Worm (Caenorhabditis elegans) whole organism, L2 larva: Measurements from ENCODE around the gene F32D1.3.

ENCODE experiments used
- egl-27 ChIP-seq: sonication (generic microtip); optimal IDR thresholded peaks from 3 replicates; lab custom pipeline; 2017; ENCODE audit warnings: missing biosample characterization, missing genetic modification reagents, missing genetic modification characterization
- nhr-6 ChIP-seq: fragments of 150-350 bp; optimal IDR thresholded peaks from 2 replicates; lab custom pipeline; 2014; ENCODE audit warnings: missing biosample characterization, missing genetic modification characterization
- skn-1 ChIP-seq: sonication (generic microtip); optimal IDR thresholded peaks from 2 replicates; lab custom pipeline; 2017; ENCODE audit warnings: missing biosample characterization, missing genetic modification characterization
- unc-62 ChIP-seq: fragments of 150-350 bp; optimal IDR thresholded peaks from 2 replicates; lab custom pipeline; 2014; ENCODE audit warnings: missing biosample characterization, missing genetic modification reagents, missing genetic modification characterization

- TF ChIP-seq unc-62 (GFP tag; lab: Kevin White, UChicago) (no peak), nhr-6 (tag; lab: Kevin White, UChicago) (no peak), skn-1 (no peak), egl-27 (tag; lab: Kevin White, UChicago) (no peak)
Observed at ce11 chrV:4304240-4304639, 57.1 kb downstream of the F32D1.3 start.
